Fruit fly (Drosophila melanogaster) whole organism, embryonic: ENCODE measurements around the gene CBP.

Experiments
- Ada2b ChIP-seq: fragments of 200-800 bp; sonication (Bioruptor generic); IDR thresholded peaks from 2 replicates; pipeline ENCODE4 v1.3.6; 2022; ENCODE audit warnings: missing biosample characterization, missing genetic modification characterization
- B-H1 ChIP-seq: fragments of 200-800 bp; sonication (Bioruptor generic); IDR thresholded peaks from 3 replicates; pipeline ENCODE4 v1.3.6; 2022; ENCODE audit warnings: missing biosample characterization, missing genetic modification characterization
- CG10654 ChIP-seq: fragments of 200-800 bp; sonication (Bioruptor generic); optimal IDR thresholded peaks from 2 replicates; lab custom pipeline; 2016; ENCODE audit warnings: missing biosample characterization, missing genetic modification characterization
- CG10959 ChIP-seq: fragments of 200-800 bp; sonication (Bioruptor generic); IDR thresholded peaks from 2 replicates; pipeline ENCODE4 v1.3.6; 2022; ENCODE audit warnings: missing biosample characterization, missing genetic modification characterization
- CG1233 ChIP-seq: fragments of 200-800 bp; sonication (Bioruptor generic); optimal IDR thresholded peaks from 4 replicates; lab custom pipeline; 2018; ENCODE audit warnings: missing biosample characterization, mild to moderate bottlenecking, missing genetic modification characterization
- CG12391 ChIP-seq: fragments of 200-800 bp; sonication (Bioruptor generic); optimal IDR thresholded peaks from 3 replicates; lab custom pipeline; 2018; ENCODE audit warnings: missing biosample characterization, mild to moderate bottlenecking, missing genetic modification characterization, moderate library complexity
- CG12942 ChIP-seq: fragments of 200-800 bp; sonication (Bioruptor generic); optimal IDR thresholded peaks from 3 replicates; lab custom pipeline; 2016; ENCODE audit warnings: missing biosample characterization, missing genetic modification characterization
- CG13424 ChIP-seq: fragments of 200-800 bp; sonication (Bioruptor generic); optimal IDR thresholded peaks from 2 replicates; lab custom pipeline; 2019; ENCODE audit warnings: missing biosample characterization, mild to moderate bottlenecking, missing genetic modification characterization, moderate library complexity
- CG13894 ChIP-seq: fragments of 200-800 bp; sonication (Bioruptor generic); optimal IDR thresholded peaks from 3 replicates; lab custom pipeline; 2018; ENCODE audit warnings: missing biosample characterization, mild to moderate bottlenecking, missing genetic modification characterization, moderate library complexity
- CG14050 ChIP-seq: fragments of 200-800 bp; sonication (Bioruptor generic); IDR thresholded peaks from 3 replicates; pipeline ENCODE4 v1.3.6; 2022; ENCODE audit warnings: missing biosample characterization, missing genetic modification characterization
- CG15696 ChIP-seq: fragments of 200-800 bp; sonication (Bioruptor generic); optimal IDR thresholded peaks from 2 replicates; lab custom pipeline; 2019; ENCODE audit warnings: missing biosample characterization, mild to moderate bottlenecking, missing genetic modification characterization, moderate library complexity
- CG17568 ChIP-seq: fragments of 200-800 bp; sonication (Bioruptor generic); optimal IDR thresholded peaks from 2 replicates; lab custom pipeline; 2018; ENCODE audit warnings: missing biosample characterization, mild to moderate bottlenecking, missing genetic modification characterization, moderate library complexity
- CG1792 ChIP-seq: fragments of 200-800 bp; sonication (Bioruptor generic); optimal IDR thresholded peaks from 2 replicates; lab custom pipeline; 2016; ENCODE audit warnings: missing biosample characterization, missing genetic modification characterization
- CG30403 ChIP-seq: fragments of 200-800 bp; sonication (Bioruptor generic); optimal IDR thresholded peaks from 3 replicates; lab custom pipeline; 2016; ENCODE audit warnings: missing biosample characterization, missing genetic modification characterization
- CG3065 ChIP-seq: fragments of 200-800 bp; sonication (Bioruptor generic); optimal IDR thresholded peaks from 2 replicates; lab custom pipeline; 2016; ENCODE audit warnings: missing biosample characterization, missing genetic modification characterization
- CG3847 ChIP-seq: fragments of 200-800 bp; sonication (Bioruptor generic); IDR thresholded peaks from 2 replicates; pipeline ENCODE4 v1.3.6; 2022; ENCODE audit warnings: missing biosample characterization, missing genetic modification characterization
- CG42726 ChIP-seq: fragments of 200-800 bp; sonication (Bioruptor generic); IDR thresholded peaks from 2 replicates; pipeline ENCODE4 v1.3.6; 2022; ENCODE audit warnings: missing biosample characterization, missing genetic modification characterization; ENCODE audit not compliant: partially characterized antibody
- CG4404 ChIP-seq: fragments of 200-800 bp; sonication (Bioruptor generic); IDR thresholded peaks from 2 replicates; pipeline ENCODE4 v1.3.6; 2022; ENCODE audit warnings: missing biosample characterization, missing genetic modification characterization
- CG4424 ChIP-seq: fragments of 200-800 bp; sonication (Bioruptor generic); optimal IDR thresholded peaks from 3 replicates; lab custom pipeline; 2016; ENCODE audit warnings: missing biosample characterization, missing genetic modification characterization
- CG6689 ChIP-seq: fragments of 200-800 bp; sonication (Bioruptor generic); IDR thresholded peaks from 2 replicates; pipeline ENCODE4 v1.3.6; 2022; ENCODE audit warnings: missing biosample characterization, missing genetic modification characterization
- CG7745 ChIP-seq: fragments of 200-800 bp; sonication (Bioruptor generic); optimal IDR thresholded peaks from 2 replicates; lab custom pipeline; 2018; ENCODE audit warnings: missing biosample characterization, mild to moderate bottlenecking, missing genetic modification characterization, moderate library complexity
- CG7786 ChIP-seq: fragments of 200-800 bp; sonication (Bioruptor generic); optimal IDR thresholded peaks from 2 replicates; lab custom pipeline; 2016; ENCODE audit warnings: missing biosample characterization, missing genetic modification characterization
- CTCF ChIP-seq: fragments of 200-800 bp; sonication (Bioruptor generic); optimal IDR thresholded peaks from 2 replicates; lab custom pipeline; 2017; ENCODE audit warnings: missing biosample characterization, mild to moderate bottlenecking, missing genetic modification characterization, moderate library complexity
- Doc3 ChIP-seq: fragments of 200-800 bp; sonication (Bioruptor generic); IDR thresholded peaks from 3 replicates; pipeline ENCODE4 v1.3.6; 2022; ENCODE audit warnings: missing biosample characterization, missing genetic modification characterization; ENCODE audit not compliant: partially characterized antibody
- Elba2 ChIP-seq: fragments of 200-800 bp; sonication (Bioruptor generic); optimal IDR thresholded peaks from 3 replicates; lab custom pipeline; 2016; ENCODE audit warnings: missing biosample characterization, missing genetic modification characterization
- NFAT ChIP-seq: fragments of 200-800 bp; sonication (Bioruptor generic); IDR thresholded peaks from 2 replicates; pipeline ENCODE4 v1.3.6; 2022; ENCODE audit warnings: missing biosample characterization, missing genetic modification characterization
- Pdp1 ChIP-seq, 2 experiments: fragments of 200-800 bp; sonication (Bioruptor generic); optimal IDR thresholded peaks; 3 replicates each; lab custom pipeline; 2016; ENCODE audit warnings: missing biosample characterization in 2 of 2, missing genetic modification characterization in 2 of 2, mild to moderate bottlenecking in 1 of 2, moderate library complexity in 1 of 2
- Side ChIP-seq: fragments of 200-800 bp; sonication (Bioruptor generic); optimal IDR thresholded peaks from 2 replicates; lab custom pipeline; 2016; ENCODE audit warnings: missing biosample characterization, missing genetic modification characterization
- Sin3A ChIP-seq: fragments of >200 bp; optimal IDR thresholded peaks from 2 replicates; lab custom pipeline; 2018
- Sox102F ChIP-seq: fragments of 200-800 bp; sonication (Bioruptor generic); optimal IDR thresholded peaks from 2 replicates; lab custom pipeline; 2018; ENCODE audit warnings: missing biosample characterization, mild to moderate bottlenecking, missing genetic modification characterization, moderate library complexity
- TFAM ChIP-seq: fragments of 200-800 bp; sonication (Bioruptor generic); optimal IDR thresholded peaks from 2 replicates; lab custom pipeline; 2017; ENCODE audit warnings: missing biosample characterization, missing genetic modification characterization, inconsistent platforms
- az2 ChIP-seq: fragments of 200-800 bp; sonication (Bioruptor generic); optimal IDR thresholded peaks from 3 replicates; lab custom pipeline; 2016; ENCODE audit warnings: missing biosample characterization, missing genetic modification characterization
- ci ChIP-seq: fragments of 200-800 bp; sonication (Bioruptor generic); IDR thresholded peaks from 3 replicates; pipeline ENCODE4 v1.3.6; 2022; ENCODE audit warnings: missing biosample characterization, missing genetic modification characterization
- crol ChIP-seq: fragments of 200-800 bp; sonication (Bioruptor generic); IDR thresholded peaks from 2 replicates; pipeline ENCODE4 v1.3.6; 2022; ENCODE audit warnings: missing biosample characterization, missing genetic modification characterization
- crp ChIP-seq, 2 experiments: fragments of 200-800 bp; sonication (Bioruptor generic); optimal IDR thresholded peaks; 2 replicates in 1 of 2; 3 replicates in 1 of 2; lab custom pipeline; 2017; ENCODE audit warnings: missing biosample characterization in 2 of 2, missing genetic modification characterization in 2 of 2, mild to moderate bottlenecking in 1 of 2, moderate library complexity in 1 of 2
- esg ChIP-seq: fragments of 200-800 bp; sonication (Bioruptor generic); conservative IDR thresholded peaks from 2 replicates; pipeline ENCODE4 v1.3.6; 2022; ENCODE audit warnings: missing biosample characterization, missing genetic modification characterization
- eve ChIP-seq, 2 experiments: fragments of >200 bp; optimal IDR thresholded peaks; 2 replicates each; lab custom pipeline; 2017; ENCODE audit warnings: missing biosample characterization in 2 of 2, missing genetic modification characterization in 2 of 2
- fd102C ChIP-seq: fragments of 200-800 bp; sonication (Bioruptor generic); optimal IDR thresholded peaks from 2 replicates; lab custom pipeline; 2018; ENCODE audit warnings: missing biosample characterization, mild to moderate bottlenecking, missing genetic modification characterization, moderate library complexity
- fd3F ChIP-seq: fragments of 200-800 bp; sonication (Bioruptor generic); optimal IDR thresholded peaks from 2 replicates; lab custom pipeline; 2018; ENCODE audit warnings: missing biosample characterization, mild to moderate bottlenecking, missing genetic modification characterization, moderate library complexity
- grau ChIP-seq: fragments of 200-800 bp; optimal IDR thresholded peaks from 3 replicates; lab custom pipeline; 2019; ENCODE audit warnings: missing biosample characterization, mild to moderate bottlenecking, missing genetic modification characterization, moderate library complexity
- ken ChIP-seq: fragments of 200-800 bp; sonication (Bioruptor generic); IDR thresholded peaks from 3 replicates; pipeline ENCODE4 v1.3.6; 2022; ENCODE audit warnings: missing biosample characterization, missing genetic modification characterization
- luna ChIP-seq: fragments of 200-800 bp; sonication (Bioruptor generic); optimal IDR thresholded peaks from 2 replicates; lab custom pipeline; 2016; ENCODE audit warnings: missing biosample characterization, missing genetic modification characterization
- nom ChIP-seq: fragments of 200-800 bp; sonication (Bioruptor generic); optimal IDR thresholded peaks from 2 replicates; lab custom pipeline; 2017; ENCODE audit warnings: missing biosample characterization, missing genetic modification characterization, mild to moderate bottlenecking, moderate library complexity, missing genetic modification reagents
- pb ChIP-seq: fragments of 200-800 bp; sonication (Bioruptor generic); optimal IDR thresholded peaks from 3 replicates; lab custom pipeline; 2016; ENCODE audit warnings: missing biosample characterization, missing genetic modification characterization
- ro ChIP-seq: fragments of 200-800 bp; sonication (Bioruptor generic); IDR thresholded peaks from 2 replicates; pipeline ENCODE4 v1.3.6; 2022; ENCODE audit warnings: missing biosample characterization, missing genetic modification characterization
- sisA ChIP-seq: fragments of 200-800 bp; sonication (Bioruptor generic); IDR thresholded peaks from 2 replicates; pipeline ENCODE4 v1.3.6; 2022; ENCODE audit warnings: missing biosample characterization, missing genetic modification characterization
- slbo ChIP-seq: fragments of 200-800 bp; sonication (Bioruptor generic); IDR thresholded peaks from 2 replicates; pipeline ENCODE4 v1.3.6; 2022; ENCODE audit warnings: missing biosample characterization, missing genetic modification characterization
- sob ChIP-seq: fragments of 200-800 bp; sonication (Bioruptor generic); IDR thresholded peaks from 2 replicates; pipeline ENCODE4 v1.3.6; 2022; ENCODE audit warnings: missing biosample characterization, missing genetic modification characterization
- tap ChIP-seq: fragments of 200-800 bp; optimal IDR thresholded peaks from 3 replicates; lab custom pipeline; 2019; ENCODE audit warnings: missing biosample characterization, mild to moderate bottlenecking, missing genetic modification characterization, moderate library complexity
- yki ChIP-seq: fragments of >200 bp; optimal IDR thresholded peaks from 3 replicates; lab custom pipeline; 2018

CBP gene

dm6 chrX:7336121-7336961 lies 811 bp upstream of the CBP start (continued):
- TF ChIP-seq CG12391 (tag; lab: Kevin White, UChicago) = peak; percentile 95
- peak; percentile 88 for TF ChIP-seq CG12942 (GFP tag; lab: Kevin White, UChicago)
- peak; percentile 73 for TF ChIP-seq CG17568 (GFP tag; lab: Kevin White, UChicago)
- TF ChIP-seq CG15696 (tag; lab: Kevin White, UChicago) = peak; percentile 88
- TF ChIP-seq luna (GFP tag; lab: Kevin White, UChicago) = peak; percentile 68
- peak; percentile 82 for TF ChIP-seq sob (GFP tag; lab: Robert Waterston, UW)
- peak; percentile 92 for TF ChIP-seq CG1233
- no peak for TF ChIP-seq Elba2 (GFP tag; lab: Kevin White, UChicago)
- TF ChIP-seq Doc3 = no peak
- TF ChIP-seq B-H1 (GFP tag; lab: Robert Waterston, UW) = peak; percentile 72; the same call in 2 of the 3 replicates
- peak in 1 of 2 experiments; percentile 49 for TF ChIP-seq crp (GFP tag; optimal IDR thresholded peaks at IDR 0.05; lab: Kevin White, UChicago)
- TF ChIP-seq CG4424 (GFP tag; lab: Kevin White, UChicago) = peak; percentile 93
- peak; percentile 70 for TF ChIP-seq slbo (GFP tag; lab: Robert Waterston, UW)
- TF ChIP-seq Side = peak; percentile 90
- peak; percentile 87 for TF ChIP-seq CG7786 (GFP tag; lab: Kevin White, UChicago)
- peak; percentile 38; the same call in 1 of the 2 replicates for TF ChIP-seq NFAT (GFP tag; lab: Robert Waterston, UW)
- peak; percentile 79 for TF ChIP-seq esg (GFP tag; lab: Robert Waterston, UW)
- peak; percentile 83 for TF ChIP-seq CG3065 (GFP tag; lab: Kevin White, UChicago)
- peak; percentile 79 for TF ChIP-seq CG14050
- peak; percentile 92 for TF ChIP-seq CG6689
- peak; percentile 90 for TF ChIP-seq CG30403
- TF ChIP-seq CG13894 (tag; lab: Kevin White, UChicago) = peak; percentile 1
- TF ChIP-seq ci = peak; percentile 92
- TF ChIP-seq CG10654 (GFP tag; lab: Kevin White, UChicago) = peak; percentile 89
- peak; percentile 69 for TF ChIP-seq CG7745 (tag; lab: Kevin White, UChicago)
- peak; percentile 63 for TF ChIP-seq fd102C (GFP tag; lab: Kevin White, UChicago)
- TF ChIP-seq CG1792 (GFP tag; lab: Kevin White, UChicago) = peak; percentile 82
- peak; percentile 92 for TF ChIP-seq tap (tag; lab: Kevin White, UChicago)
- TF ChIP-seq crol (GFP tag; lab: Robert Waterston, UW) = peak; percentile 94
- peak; percentile 91 to 99 for TF ChIP-seq Pdp1 (GFP tag; optimal IDR thresholded peaks at IDR 0.05; lab: Kevin White, UChicago)
- TF ChIP-seq yki (lab: Kevin White, UChicago) = peak; percentile 8
- TF ChIP-seq Sin3A (lab: Kevin White, UChicago) = no peak
- peak; percentile 84 for TF ChIP-seq Ada2b (GFP tag; lab: Robert Waterston, UW)
- no peak for TF ChIP-seq CG42726 (GFP tag; lab: Robert Waterston, UW)
- peak; percentile 95 for TF ChIP-seq Sox102F (GFP tag; lab: Kevin White, UChicago)
- peak; percentile 54; the same call in 1 of the 2 replicates for TF ChIP-seq ro (GFP tag; lab: Robert Waterston, UW)
- peak; percentile 87 for TF ChIP-seq ken (GFP tag; lab: Robert Waterston, UW)
- peak; percentile 75 for TF ChIP-seq CG4404
- TF ChIP-seq CG13424 (tag; lab: Kevin White, UChicago) = peak; percentile 92
- peak; percentile 83 for TF ChIP-seq CG10959
- TF ChIP-seq grau (tag; lab: Kevin White, UChicago) = peak; percentile 93
- TF ChIP-seq az2 = peak; percentile 91
- TF ChIP-seq TFAM = peak; percentile 67
- TF ChIP-seq CG3847 = peak; percentile 79
- TF ChIP-seq nom (GFP tag; lab: Kevin White, UChicago) = no peak
- TF ChIP-seq fd3F (GFP tag; lab: Kevin White, UChicago) = peak; percentile 76
- peak; percentile 78 for TF ChIP-seq pb (GFP tag; lab: Kevin White, UChicago)
- TF ChIP-seq sisA (GFP tag; lab: Robert Waterston, UW) = peak; percentile 88
- peak in 1 of 2 experiments; percentile 96 for TF ChIP-seq eve (GFP tag; optimal IDR thresholded peaks at IDR 0.05; lab: Kevin White, UChicago)
- peak; percentile 58 for TF ChIP-seq CTCF (GFP tag; lab: Kevin White, UChicago)
